Worm (Caenorhabditis elegans) whole organism, young adult: Measurements from ENCODE around the gene Y57G11C.20.

Experiments used
- F33H1.4 ChIP-seq: fragments of 200-800 bp; sonication (Bioruptor generic); IDR thresholded peaks from 2 replicates; pipeline ENCODE4 v1.3.6; 2022; ENCODE audit warnings: missing genetic modification reagents, missing genetic modification characterization, missing compliant biosample characterization
- F37B4.10 ChIP-seq: fragments of 200-800 bp; sonication (Bioruptor generic); IDR thresholded peaks from 2 replicates; pipeline ENCODE4 v1.3.6; 2022; ENCODE audit warnings: missing genetic modification characterization, missing compliant biosample characterization
- F55B11.4 ChIP-seq: sonication (generic microtip); optimal IDR thresholded peaks from 2 replicates; lab custom pipeline; 2016; ENCODE audit warnings: missing compliant biosample characterization, missing genetic modification characterization, borderline replicate concordance; ENCODE audit not compliant: insufficient read depth
- F57A8.1 ChIP-seq: fragments of 200-800 bp; sonication (Bioruptor generic); optimal IDR thresholded peaks from 2 replicates; lab custom pipeline; 2018; ENCODE audit warnings: mild to moderate bottlenecking, missing genetic modification characterization, moderate library complexity, missing compliant biosample characterization
- Y79H2A.3 ChIP-seq: fragments of 200-800 bp; sonication (Bioruptor generic); conservative IDR thresholded peaks from 2 replicates; pipeline ENCODE4 v1.3.6; 2022; ENCODE audit warnings: missing genetic modification reagents, missing genetic modification characterization, missing compliant biosample characterization
- ZK185.1 ChIP-seq: sonication (generic microtip); optimal IDR thresholded peaks from 2 replicates; lab custom pipeline; 2016; ENCODE audit warnings: mild to moderate bottlenecking, missing genetic modification characterization, missing compliant biosample characterization; ENCODE audit not compliant: poor library complexity, severe bottlenecking
- akir-1 ChIP-seq: fragments of 200-800 bp; sonication (Bioruptor generic); optimal IDR thresholded peaks from 2 replicates; lab custom pipeline; 2018; ENCODE audit warnings: mild to moderate bottlenecking, missing genetic modification characterization, moderate library complexity, missing compliant biosample characterization
- aptf-3 ChIP-seq: fragments of 200-800 bp; sonication (Bioruptor generic); IDR thresholded peaks from 2 replicates; pipeline ENCODE4 v1.3.6; 2022; ENCODE audit warnings: missing genetic modification characterization, missing compliant biosample characterization
- athp-1 ChIP-seq: sonication (generic microtip); optimal IDR thresholded peaks from 2 replicates; lab custom pipeline; 2017; ENCODE audit warnings: mild to moderate bottlenecking, missing genetic modification characterization, missing compliant biosample characterization
- attf-3 ChIP-seq: fragments of 200-800 bp; sonication (Bioruptor generic); conservative IDR thresholded peaks from 2 replicates; pipeline ENCODE4 v1.3.6; 2022; ENCODE audit warnings: missing genetic modification reagents, missing genetic modification characterization, missing compliant biosample characterization
- attf-6 ChIP-seq: fragments of 200-800 bp; sonication (Bioruptor generic); IDR thresholded peaks from 2 replicates; pipeline ENCODE4 v1.3.6; 2022; ENCODE audit warnings: missing genetic modification reagents, missing genetic modification characterization, missing compliant biosample characterization
- bed-1 ChIP-seq: fragments of 200-800 bp; sonication (Bioruptor generic); IDR thresholded peaks from 2 replicates; pipeline ENCODE4 v1.3.6; 2022; ENCODE audit warnings: missing genetic modification reagents, missing genetic modification characterization, missing compliant biosample characterization
- bed-2 ChIP-seq: fragments of 200-800 bp; sonication (Bioruptor generic); IDR thresholded peaks from 2 replicates; pipeline ENCODE4 v1.3.6; 2022; ENCODE audit warnings: missing genetic modification reagents, missing genetic modification characterization, missing compliant biosample characterization
- ccch-3 ChIP-seq: fragments of 200-800 bp; sonication (Bioruptor generic); optimal IDR thresholded peaks from 2 replicates; lab custom pipeline; 2018; ENCODE audit warnings: mild to moderate bottlenecking, missing genetic modification characterization, missing compliant biosample characterization
- cebp-2 ChIP-seq: fragments of 200-800 bp; sonication (Bioruptor generic); IDR thresholded peaks from 2 replicates; pipeline ENCODE4 v1.3.6; 2022; ENCODE audit warnings: missing genetic modification characterization, missing compliant biosample characterization
- ceh-27 ChIP-seq: fragments of 200-800 bp; sonication (Bioruptor generic); optimal IDR thresholded peaks from 2 replicates; lab custom pipeline; 2018; ENCODE audit warnings: mild to moderate bottlenecking, missing genetic modification characterization, moderate library complexity, missing compliant biosample characterization
- chd-7 ChIP-seq: sonication (generic microtip); optimal IDR thresholded peaks from 2 replicates; lab custom pipeline; 2016; ENCODE audit warnings: mild to moderate bottlenecking, missing genetic modification characterization, moderate library complexity, missing compliant biosample characterization
- die-1 ChIP-seq: sonication (generic microtip); optimal IDR thresholded peaks from 2 replicates; lab custom pipeline; 2016; ENCODE audit warnings: missing genotype, mild to moderate bottlenecking, missing genetic modification characterization, missing compliant biosample characterization
- dpl-1 ChIP-seq: fragments of 150-350 bp; optimal IDR thresholded peaks from 2 replicates; lab custom pipeline; 2014; ENCODE audit warnings: missing biosample characterization, missing genetic modification reagents, missing genetic modification characterization
- efl-1 ChIP-seq: fragments of 150-350 bp; optimal IDR thresholded peaks from 2 replicates; lab custom pipeline; 2014; ENCODE audit warnings: missing biosample characterization, missing genetic modification reagents, missing genetic modification characterization
- egl-44 ChIP-seq: fragments of 200-800 bp; sonication (Bioruptor generic); IDR thresholded peaks from 2 replicates; pipeline ENCODE4 v1.3.6; 2022; ENCODE audit warnings: missing genetic modification reagents, missing genetic modification characterization, missing compliant biosample characterization
- egrh-3 ChIP-seq: fragments of 200-800 bp; sonication (Bioruptor generic); IDR thresholded peaks from 2 replicates; pipeline ENCODE4 v1.3.6; 2022; ENCODE audit warnings: missing genetic modification reagents, missing genetic modification characterization, missing compliant biosample characterization
- ekl-4 ChIP-seq: fragments of 200-800 bp; sonication (Bioruptor generic); IDR thresholded peaks from 2 replicates; pipeline ENCODE4 v1.3.6; 2022; ENCODE audit warnings: missing genetic modification reagents, missing genetic modification characterization, missing compliant biosample characterization
- ets-4 ChIP-seq: fragments of 200-800 bp; sonication (Bioruptor generic); optimal IDR thresholded peaks from 2 replicates; lab custom pipeline; 2018; ENCODE audit warnings: mild to moderate bottlenecking, missing genetic modification characterization, missing compliant biosample characterization
- gei-17 ChIP-seq: fragments of 200-800 bp; sonication (Bioruptor generic); optimal IDR thresholded peaks from 2 replicates; lab custom pipeline; 2018; ENCODE audit warnings: mild to moderate bottlenecking, missing genetic modification characterization, missing compliant biosample characterization
- him-1 ChIP-seq: sonication (generic microtip); optimal IDR thresholded peaks from 2 replicates; lab custom pipeline; 2016; ENCODE audit warnings: missing genotype, missing genetic modification reagents, missing genetic modification characterization, missing compliant biosample characterization
- hlh-26 ChIP-seq: fragments of 200-800 bp; sonication (Bioruptor generic); conservative IDR thresholded peaks from 2 replicates; pipeline ENCODE4 v1.3.6; 2022; ENCODE audit warnings: missing genetic modification reagents, missing genetic modification characterization, missing compliant biosample characterization
- hmg-20 ChIP-seq: fragments of 200-800 bp; sonication (Bioruptor generic); IDR thresholded peaks from 2 replicates; pipeline ENCODE4 v1.3.6; 2022; ENCODE audit warnings: missing genetic modification reagents, missing genetic modification characterization, missing compliant biosample characterization
- lin-40 ChIP-seq: sonication (generic microtip); optimal IDR thresholded peaks from 2 replicates; lab custom pipeline; 2016; ENCODE audit warnings: missing genetic modification characterization, mild to moderate bottlenecking, missing compliant biosample characterization, missing genotype, missing genetic modification reagents
- madf-6 ChIP-seq: fragments of 200-800 bp; sonication (Bioruptor generic); IDR thresholded peaks from 2 replicates; pipeline ENCODE4 v1.3.6; 2022; ENCODE audit warnings: missing genetic modification reagents, missing genetic modification characterization, missing compliant biosample characterization
- mcd-1 ChIP-seq: fragments of 200-800 bp; sonication (Bioruptor generic); IDR thresholded peaks from 2 replicates; pipeline ENCODE4 v1.3.6; 2022; ENCODE audit warnings: missing genetic modification reagents, missing genetic modification characterization, missing compliant biosample characterization
- nfyb-1 ChIP-seq: fragments of 200-800 bp; sonication (Bioruptor generic); IDR thresholded peaks from 2 replicates; pipeline ENCODE4 v1.3.6; 2022; ENCODE audit warnings: missing genetic modification reagents, missing genetic modification characterization, missing compliant biosample characterization
- nhr-80 ChIP-seq: sonication (generic microtip); optimal IDR thresholded peaks from 2 replicates; lab custom pipeline; 2016; ENCODE audit warnings: missing genetic modification characterization, missing compliant biosample characterization
- rcor-1 ChIP-seq: fragments of 200-800 bp; sonication (Bioruptor generic); IDR thresholded peaks from 2 replicates; pipeline ENCODE4 v1.3.6; 2022; ENCODE audit warnings: missing genetic modification reagents, missing genetic modification characterization, missing compliant biosample characterization
- rec-8 ChIP-seq, 2 experiments: sonication (generic microtip); optimal IDR thresholded peaks; 2 replicates each; lab custom pipeline; 2016; ENCODE audit warnings: mild to moderate bottlenecking in 2 of 2, missing genetic modification characterization in 2 of 2, missing genetic modification reagents in 2 of 2, missing genotype in 2 of 2, missing biosample characterization in 1 of 2, missing compliant biosample characterization in 1 of 2, moderate library complexity in 1 of 2
- sdz-38 ChIP-seq: sonication (generic microtip); optimal IDR thresholded peaks from 2 replicates; lab custom pipeline; 2016; ENCODE audit warnings: missing genotype, missing genetic modification characterization, missing compliant biosample characterization
- sea-2 ChIP-seq: fragments of 200-800 bp; sonication (Bioruptor generic); IDR thresholded peaks from 2 replicates; pipeline ENCODE4 v1.3.6; 2022; ENCODE audit warnings: missing genetic modification characterization, missing compliant biosample characterization
- snpc-1.1 ChIP-seq: sonication (generic microtip); optimal IDR thresholded peaks from 2 replicates; lab custom pipeline; 2017; ENCODE audit warnings: missing genetic modification characterization, mild to moderate bottlenecking, missing compliant biosample characterization, antibody characterized with exemption, moderate library complexity, missing genotype, missing genetic modification reagents; ENCODE audit not compliant: insufficient read depth
- sptf-2 ChIP-seq: fragments of 200-800 bp; sonication (Bioruptor generic); optimal IDR thresholded peaks from 2 replicates; lab custom pipeline; 2018; ENCODE audit warnings: mild to moderate bottlenecking, missing genetic modification characterization, missing compliant biosample characterization
- tbx-9 ChIP-seq: sonication (generic microtip); optimal IDR thresholded peaks from 2 replicates; lab custom pipeline; 2016; ENCODE audit warnings: borderline replicate concordance, missing genetic modification characterization, inconsistent platforms, missing compliant biosample characterization
- unc-62 ChIP-seq: fragments of 150-350 bp; optimal IDR thresholded peaks from 2 replicates; lab custom pipeline; 2014; ENCODE audit warnings: missing biosample characterization, missing genetic modification reagents, missing genetic modification characterization
- ztf-18 ChIP-seq: sonication (generic microtip); optimal IDR thresholded peaks from 2 replicates; lab custom pipeline; 2016; ENCODE audit warnings: missing genotype, mild to moderate bottlenecking, missing genetic modification characterization, missing compliant biosample characterization
- ztf-22 ChIP-seq: fragments of 200-800 bp; sonication (Bioruptor generic); optimal IDR thresholded peaks from 2 replicates; lab custom pipeline; 2018; ENCODE audit warnings: mild to moderate bottlenecking, missing genetic modification characterization, moderate library complexity, missing compliant biosample characterization
- ztf-26 ChIP-seq: sonication (generic microtip); optimal IDR thresholded peaks from 2 replicates; lab custom pipeline; 2017; ENCODE audit warnings: missing genetic modification characterization, missing compliant biosample characterization
- ztf-3 ChIP-seq: fragments of 200-800 bp; sonication (Bioruptor generic); optimal IDR thresholded peaks from 2 replicates; lab custom pipeline; 2018; ENCODE audit warnings: mild to moderate bottlenecking, missing genetic modification characterization, missing compliant biosample characterization

The Y57G11C.20 gene

ce11 chrIV:14824878-14825352 is 18.2 kb upstream of the Y57G11C.20 start, which contains the start of gene sec-61.A (continued):
- TF ChIP-seq rcor-1 (GFP tag; lab: Robert Waterston, UW), result peak; percentile 13; the same call in 1 of the 2 replicates
- peak; percentile 24 for TF ChIP-seq dpl-1 (GFP tag; lab: Kevin White, UChicago)
- 0 out of 2 replicates have a peak, but pooled peaks have one; percentile 10 for TF ChIP-seq attf-3
- TF ChIP-seq Y79H2A.3, result no peak
- TF ChIP-seq F55B11.4 (tag; lab: Kevin White, UChicago), result no peak
- TF ChIP-seq rec-8 (tag; optimal IDR thresholded peaks at IDR 0.05; lab: Kevin White, UChicago), result no peak
- peak; percentile 86 for TF ChIP-seq lin-40
- TF ChIP-seq nhr-80, result peak; percentile 89
- no peak for TF ChIP-seq unc-62 (GFP tag; lab: Kevin White, UChicago)
- TF ChIP-seq madf-6, result peak; percentile 64
- no peak for TF ChIP-seq ztf-3 (GFP tag; lab: Kevin White, UChicago)
- no peak for TF ChIP-seq egl-44
- peak; percentile 72; the same call in 1 of the 2 replicates for TF ChIP-seq ekl-4 (GFP tag; lab: Robert Waterston, UW)
- TF ChIP-seq ZK185.1, result no peak
- TF ChIP-seq akir-1 (GFP tag; lab: Kevin White, UChicago), result no peak
- TF ChIP-seq efl-1 (GFP tag; lab: Kevin White, UChicago), result peak; percentile 35
- TF ChIP-seq ztf-18, result peak; percentile 83
- peak; percentile 95 for TF ChIP-seq F33H1.4
- no peak for TF ChIP-seq chd-7 (tag; lab: Kevin White, UChicago)
- TF ChIP-seq ztf-26, result peak; percentile 20
- no peak for TF ChIP-seq die-1 (tag; lab: Kevin White, UChicago)
- no peak for TF ChIP-seq athp-1 (tag; lab: Kevin White, UChicago)
- peak; percentile 0 for TF ChIP-seq him-1
- peak; percentile 54 for TF ChIP-seq ets-4 (GFP tag; lab: Kevin White, UChicago)
- TF ChIP-seq F37B4.10 (GFP tag; lab: Robert Waterston, UW), result no peak
- peak; percentile 83 for TF ChIP-seq nfyb-1 (GFP tag; lab: Robert Waterston, UW)
- no peak for TF ChIP-seq cebp-2 (GFP tag; lab: Robert Waterston, UW)
- no peak for TF ChIP-seq gei-17 (GFP tag; lab: Kevin White, UChicago)
- no peak for TF ChIP-seq sptf-2
- TF ChIP-seq hmg-20 (GFP tag; lab: Robert Waterston, UW), result no peak
- TF ChIP-seq ztf-22 (GFP tag; lab: Kevin White, UChicago), result no peak
- TF ChIP-seq ccch-3 (GFP tag; lab: Kevin White, UChicago), result no peak
- no peak for TF ChIP-seq bed-1 (GFP tag; lab: Robert Waterston, UW)
- no peak for TF ChIP-seq bed-2 (GFP tag; lab: Robert Waterston, UW)
- peak; percentile 89 for TF ChIP-seq attf-6 (GFP tag; lab: Robert Waterston, UW)
- TF ChIP-seq aptf-3 (GFP tag; lab: Robert Waterston, UW), result no peak
- TF ChIP-seq sdz-38 (tag; lab: Kevin White, UChicago), result no peak
- TF ChIP-seq sea-2 (GFP tag; lab: Robert Waterston, UW), result no peak
- TF ChIP-seq hlh-26 (GFP tag; lab: Robert Waterston, UW), result no peak
- TF ChIP-seq, all 124 proteins: peak for 43

DNA sequence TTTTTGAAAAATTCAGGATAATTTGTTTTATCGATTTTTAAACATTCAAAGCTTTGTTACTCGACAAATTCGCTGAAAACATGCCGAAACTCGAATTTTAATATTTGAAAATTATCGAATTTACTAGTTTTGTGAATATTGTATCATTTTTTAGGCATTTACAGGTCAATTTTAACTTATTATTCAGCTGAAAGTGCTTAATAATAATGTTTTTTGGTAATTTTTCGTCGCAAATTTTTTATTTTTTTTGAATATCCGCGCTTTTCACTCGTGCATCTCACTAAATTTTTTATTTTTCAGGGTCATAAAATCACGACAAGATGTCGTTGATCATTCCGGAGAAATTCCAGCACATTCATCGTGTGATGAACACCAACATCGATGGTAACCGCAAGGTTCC is 17.8 kb upstream of the Y57G11C.20 start, which contains the start of gene rps-18:
Gene rps-18, plus strand, starts transcription at position 301 of the 400 bp plus-strand sequence.
- TF ChIP-seq hlh-26 (GFP tag; lab: Robert Waterston, UW) (no peak), mcd-1 (GFP tag; lab: Robert Waterston, UW) (no peak), nhr-80 (no peak), sptf-2 (no peak), cebp-2 (GFP tag; lab: Robert Waterston, UW) (no peak), egrh-3 (GFP tag; lab: Robert Waterston, UW) (no peak), ceh-27 (GFP tag; lab: Kevin White, UChicago) (no peak), snpc-1.1 (tag; lab: Kevin White, UChicago) (no peak), tbx-9 (no peak), F57A8.1 (GFP tag; lab: Kevin White, UChicago) (no peak)
